Worm (Caenorhabditis elegans) whole organism, L4 larva: ENCODE results near the gene M176.9.

Experiments
- F37D6.2 ChIP-seq: sonication (generic microtip); optimal IDR thresholded peaks from 2 replicates; lab custom pipeline; 2016; ENCODE audit warnings: mild to moderate bottlenecking, missing genetic modification characterization, missing compliant biosample characterization
- R02D3.7 ChIP-seq: fragments of 150-350 bp; sonication (generic microtip); optimal IDR thresholded peaks from 3 replicates; lab custom pipeline; 2014; ENCODE audit warnings: missing biosample characterization, missing genetic modification characterization
- T20F7.1 ChIP-seq: fragments of 200-800 bp; sonication (Bioruptor generic); optimal IDR thresholded peaks from 2 replicates; lab custom pipeline; 2018; ENCODE audit warnings: mild to moderate bottlenecking, missing genetic modification characterization, missing compliant biosample characterization
- T26A8.4 ChIP-seq: fragments of 200-800 bp; sonication (Bioruptor generic); IDR thresholded peaks from 2 replicates; pipeline ENCODE4 v1.3.6; 2022; ENCODE audit warnings: missing genetic modification characterization, missing compliant biosample characterization
- Y48G9A.11 ChIP-seq: fragments of 200-800 bp; sonication (Bioruptor generic); IDR thresholded peaks from 2 replicates; pipeline ENCODE4 v1.3.6; 2022; ENCODE audit warnings: missing genetic modification reagents, missing genetic modification characterization, missing compliant biosample characterization
- ZK337.2 ChIP-seq: fragments of 200-800 bp; sonication (Bioruptor generic); IDR thresholded peaks from 2 replicates; pipeline ENCODE4 v1.3.6; 2022; ENCODE audit warnings: missing genetic modification reagents, missing genetic modification characterization, missing compliant biosample characterization
- aha-1 ChIP-seq: fragments of 150-350 bp; peaks from one replicate; lab custom pipeline; 2014; ENCODE audit warnings: missing biosample characterization, missing genetic modification characterization
- aly-2 ChIP-seq: sonication (generic microtip); optimal IDR thresholded peaks from 2 replicates; lab custom pipeline; 2018; ENCODE audit warnings: missing biosample characterization, missing genetic modification characterization
- arid-1 ChIP-seq: fragments of 200-800 bp; sonication (Bioruptor generic); conservative IDR thresholded peaks from 2 replicates; pipeline ENCODE4 v1.3.6; 2022; ENCODE audit warnings: missing genetic modification reagents, missing genetic modification characterization, missing compliant biosample characterization
- ces-1 ChIP-seq: fragments of 150-350 bp; sonication (generic microtip); optimal IDR thresholded peaks from 4 replicates; lab custom pipeline; 2014; ENCODE audit warnings: missing biosample characterization, missing genetic modification reagents, missing genetic modification characterization
- daf-16 ChIP-seq, 3 experiments: sonication (generic microtip); optimal IDR thresholded peaks; 2 replicates each; lab custom pipeline; 2016 to 2017; ENCODE audit warnings: missing genetic modification characterization in 3 of 3, missing genetic modification reagents in 3 of 3, mild to moderate bottlenecking in 2 of 3, missing compliant biosample characterization in 2 of 3, missing biosample characterization in 1 of 3, moderate library complexity in 1 of 3
- egl-43 ChIP-seq: fragments of 200-800 bp; sonication (Bioruptor generic); IDR thresholded peaks from 2 replicates; pipeline ENCODE4 v1.3.6; 2022; ENCODE audit warnings: missing genetic modification reagents, missing genetic modification characterization, missing compliant biosample characterization
- fkh-10 ChIP-seq: fragments of 150-350 bp; optimal IDR thresholded peaks from 2 replicates; lab custom pipeline; 2014; ENCODE audit warnings: missing biosample characterization, missing genetic modification reagents, missing genetic modification characterization
- gei-8 ChIP-seq: fragments of 200-800 bp; sonication (Bioruptor generic); optimal IDR thresholded peaks from 2 replicates; lab custom pipeline; 2018; ENCODE audit warnings: mild to moderate bottlenecking, missing genetic modification characterization, missing compliant biosample characterization
- hmg-1.1 ChIP-seq: fragments of 200-800 bp; sonication (Bioruptor generic); IDR thresholded peaks from 2 replicates; pipeline ENCODE4 v1.3.6; 2022; ENCODE audit warnings: missing genetic modification reagents, missing genetic modification characterization, missing compliant biosample characterization
- lin-38 ChIP-seq: fragments of 200-800 bp; sonication (Bioruptor generic); IDR thresholded peaks from 2 replicates; pipeline ENCODE4 v1.3.6; 2022; ENCODE audit warnings: missing genetic modification reagents, missing genetic modification characterization, missing compliant biosample characterization
- madf-5 ChIP-seq, 2 experiments: fragments of 200-800 bp; sonication (Bioruptor generic); IDR thresholded peaks; 2 replicates each; pipeline ENCODE4 v1.3.6; 2022; ENCODE audit warnings: missing compliant biosample characterization in 2 of 2, missing genetic modification characterization in 2 of 2
- nhr-25 ChIP-seq: sonication (generic microtip); optimal IDR thresholded peaks from 2 replicates; lab custom pipeline; 2017; ENCODE audit warnings: missing genetic modification characterization, mild to moderate bottlenecking, missing compliant biosample characterization, antibody characterized with exemption, moderate library complexity, borderline replicate concordance; ENCODE audit not compliant: insufficient read depth
- pha-4 ChIP-seq, 2 experiments: fragments of 150-350 bp in 1 of 2; fragments of 200-800 bp in 1 of 2; sonication (Bioruptor generic) in 1 of 2; IDR thresholded peaks in 1 of 2; optimal IDR thresholded peaks in 1 of 2; 2 replicates each; pipeline versions ENCODE4 v1.3.6 to Lab custom; 2014 to 2022; ENCODE audit warnings: missing genetic modification characterization in 2 of 2, missing genetic modification reagents in 2 of 2, missing biosample characterization in 1 of 2, missing compliant biosample characterization in 1 of 2
- set-16 ChIP-seq: fragments of 200-800 bp; sonication (Bioruptor generic); IDR thresholded peaks from 2 replicates; pipeline ENCODE4 v1.3.6; 2022; ENCODE audit warnings: missing genetic modification reagents, missing genetic modification characterization, missing compliant biosample characterization
- skn-1 ChIP-seq: fragments of 150-350 bp; optimal IDR thresholded peaks from 2 replicates; lab custom pipeline; 2014; ENCODE audit warnings: missing biosample characterization, missing genetic modification characterization
- tra-1 ChIP-seq: fragments of 200-800 bp; sonication (Bioruptor generic); IDR thresholded peaks from 2 replicates; pipeline ENCODE4 v1.3.6; 2022; ENCODE audit warnings: missing genetic modification reagents, missing genetic modification characterization, missing compliant biosample characterization
- unc-130 ChIP-seq: sonication (generic microtip); optimal IDR thresholded peaks from 2 replicates; lab custom pipeline; 2016; ENCODE audit warnings: missing genetic modification reagents, missing genetic modification characterization, missing compliant biosample characterization
- unc-39 ChIP-seq: sonication (generic microtip); optimal IDR thresholded peaks from 2 replicates; lab custom pipeline; 2017; ENCODE audit warnings: missing biosample characterization, missing genetic modification characterization
- unc-62 ChIP-seq, 3 experiments: fragments of 150-350 bp in 1 of 3; sonication (generic microtip); optimal IDR thresholded peaks in 2 of 3; peaks in 1 of 3; 1 replicate in 1 of 3; 2 replicates in 2 of 3; lab custom pipeline; 2014 to 2017; ENCODE audit warnings: missing biosample characterization in 3 of 3, missing genetic modification characterization in 3 of 3, missing genetic modification reagents in 3 of 3, missing genotype in 1 of 3
- zag-1 ChIP-seq: fragments of 150-350 bp; optimal IDR thresholded peaks from 2 replicates; lab custom pipeline; 2014; ENCODE audit warnings: missing biosample characterization, missing genetic modification characterization
- zfp-2 ChIP-seq: sonication (generic microtip); optimal IDR thresholded peaks from 2 replicates; lab custom pipeline; 2016; ENCODE audit warnings: mild to moderate bottlenecking, missing genetic modification characterization, missing compliant biosample characterization
- ztf-7 ChIP-seq: fragments of 150-350 bp; optimal IDR thresholded peaks from 2 replicates; lab custom pipeline; 2014; ENCODE audit warnings: missing biosample characterization, missing genetic modification characterization

Gene M176.9

ce11 chrII:9436009-9436408 is 24.6 kb upstream of the M176.9 start, which contains the start of gene kin-16:
TSS of gene kin-16 (minus strand) at chrII:9436109.
- TF ChIP-seq unc-130 = no peak

DNA sequence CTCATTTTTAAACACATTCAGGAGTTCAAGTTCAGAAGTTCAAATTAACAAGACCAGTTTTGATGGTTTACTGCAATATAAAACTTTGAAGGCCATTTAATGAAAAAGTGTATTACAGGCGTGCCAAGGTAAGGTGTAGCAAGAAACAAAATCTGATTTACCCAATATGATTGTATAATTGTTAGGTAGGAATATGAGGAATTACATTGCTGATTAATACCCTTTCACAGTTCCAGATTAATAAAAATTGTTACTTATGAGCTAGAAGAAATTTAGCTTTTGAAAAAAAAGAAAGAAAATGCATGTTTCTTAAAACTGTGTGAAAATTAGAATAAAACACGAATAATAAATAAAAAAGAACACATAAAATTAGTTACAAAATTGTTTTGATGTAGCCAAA is 22.2 kb upstream of the M176.9 start, which contains the start of gene kin-15:
Gene kin-15, minus strand, starts transcription at position 101 of the 400 bp plus-strand sequence.
- TF ChIP-seq set-16 (GFP tag; lab: Robert Waterston, UW) = no peak
- TF ChIP-seq aly-2 (tag; lab: Kevin White, UChicago) = no peak
- TF ChIP-seq fkh-10 (GFP tag; lab: Kevin White, UChicago) = no peak
- TF ChIP-seq aha-1 (tag; lab: Kevin White, UChicago) = no peak
- TF ChIP-seq hmg-1.1 (GFP tag; lab: Robert Waterston, UW) = no peak

- TF ChIP-seq ces-1 (GFP tag; lab: Kevin White, UChicago) (peak; percentile 37), fkh-10 (GFP tag; lab: Kevin White, UChicago) (peak; percentile 42), ZK337.2 (GFP tag; lab: Robert Waterston, UW) (no peak)
Observed at ce11 chrII:9431119-9431518, 19.7 kb upstream of the M176.9 start.

ce11 chrII:9427644-9428043 is 16.2 kb upstream of the M176.9 start, which contains the start of gene M176.5:
TSS of gene M176.5 (minus strand) at chrII:9427744.
- TF ChIP-seq unc-62 (GFP tag; optimal IDR thresholded peaks at IDR 0.05 in 1 of 2; lab: Kevin White, UChicago) (peak in 1 of 2 experiments; percentile 44), unc-62 (tag; optimal IDR thresholded peaks at IDR 0.05; lab: Kevin White, UChicago) (no peak), set-16 (GFP tag; lab: Robert Waterston, UW) (no peak), lin-38 (GFP tag; lab: Robert Waterston, UW) (no peak), unc-39 (no peak), tra-1 (GFP tag; lab: Robert Waterston, UW) (no peak), R02D3.7 (tag; lab: Kevin White, UChicago) (no peak), gei-8 (GFP tag; lab: Kevin White, UChicago) (no peak), fkh-10 (GFP tag; lab: Kevin White, UChicago) (no peak), ztf-7 (tag; lab: Kevin White, UChicago) (no peak), zfp-2 (tag; lab: Kevin White, UChicago) (no peak), T26A8.4 (GFP tag; lab: Robert Waterston, UW) (no peak), egl-43 (no peak), zag-1 (tag; lab: Kevin White, UChicago) (no peak), F37D6.2 (tag; lab: Kevin White, UChicago) (no peak), pha-4 (GFP tag; IDR thresholded peaks at IDR 0.05; lab: Robert Waterston, UW) (no peak), pha-4 (tag; optimal IDR thresholded peaks at IDR 0.05; lab: Kevin White, UChicago) (peak; percentile 42)
- TF ChIP-seq, all 104 proteins: peak for 2

- TF ChIP-seq T20F7.1 (GFP tag; lab: Kevin White, UChicago) (no peak), daf-16 (GFP tag; optimal IDR thresholded peaks at IDR 0.05; lab: Kevin White, UChicago) (no peak), daf-16 (tag; optimal IDR thresholded peaks at IDR 0.05; lab: Kevin White, UChicago) (no peak), arid-1 (GFP tag; lab: Robert Waterston, UW) (no peak), tra-1 (GFP tag; lab: Robert Waterston, UW) (no peak)
Observed at ce11 chrII:9426076-9426475, 14.7 kb upstream of the M176.9 start, which contains the start of gene M176.10. TSS of gene M176.10 (minus strand) at chrII:9426176.

ce11 chrII:9421969-9422368 is 10.6 kb upstream of the M176.9 start, which contains the start of gene M176.11:
TSS of gene M176.11 (plus strand) at chrII:9422269.
- TF ChIP-seq nhr-25 (tag; lab: Kevin White, UChicago) (no peak), arid-1 (GFP tag; lab: Robert Waterston, UW) (no peak), skn-1 (tag; lab: Kevin White, UChicago) (no peak), Y48G9A.11 (no peak), ztf-7 (tag; lab: Kevin White, UChicago) (no peak), aly-2 (tag; lab: Kevin White, UChicago) (no peak), madf-5 (GFP tag; IDR thresholded peaks at IDR 0.05; lab: Robert Waterston, UW) (no peak)
